Fruit fly (Drosophila melanogaster) whole organism, embryonic: Measurements from ENCODE around the gene lwr.

Experiments used
- Atf-2 ChIP-seq: fragments of 200-800 bp; sonication (Bioruptor generic); optimal IDR thresholded peaks from 2 replicates; lab custom pipeline; 2016; ENCODE audit warnings: missing biosample characterization, missing genetic modification characterization
- Bdp1 ChIP-seq: fragments of 200-800 bp; sonication (Bioruptor generic); optimal IDR thresholded peaks from 3 replicates; lab custom pipeline; 2016; ENCODE audit warnings: missing biosample characterization, missing genetic modification characterization
- BtbVII ChIP-seq: fragments of 200-800 bp; sonication (Bioruptor generic); optimal IDR thresholded peaks from 3 replicates; lab custom pipeline; 2017; ENCODE audit warnings: missing biosample characterization, mild to moderate bottlenecking, missing genetic modification characterization
- CG10274 ChIP-seq: fragments of 200-800 bp; sonication (Bioruptor generic); optimal IDR thresholded peaks from 3 replicates; lab custom pipeline; 2017; ENCODE audit warnings: missing biosample characterization, mild to moderate bottlenecking, missing genetic modification characterization
- CG12744 ChIP-seq: fragments of 200-800 bp; sonication (Bioruptor generic); optimal IDR thresholded peaks from 2 replicates; lab custom pipeline; 2016; ENCODE audit warnings: missing biosample characterization, missing genetic modification characterization
- CG12942 ChIP-seq: fragments of 200-800 bp; sonication (Bioruptor generic); optimal IDR thresholded peaks from 3 replicates; lab custom pipeline; 2016; ENCODE audit warnings: missing biosample characterization, missing genetic modification characterization
- CG14014 ChIP-seq: fragments of 200-800 bp; sonication (Bioruptor generic); IDR thresholded peaks from 2 replicates; pipeline ENCODE4 v1.3.6; 2022; ENCODE audit warnings: missing biosample characterization, missing genetic modification characterization
- CG1603 ChIP-seq: fragments of 200-800 bp; sonication (Bioruptor generic); optimal IDR thresholded peaks from 2 replicates; lab custom pipeline; 2019; ENCODE audit warnings: missing biosample characterization, mild to moderate bottlenecking, missing genetic modification characterization, moderate library complexity
- CG17829 ChIP-seq: fragments of 200-800 bp; optimal IDR thresholded peaks from 2 replicates; lab custom pipeline; 2019; ENCODE audit warnings: missing biosample characterization, mild to moderate bottlenecking, missing genetic modification characterization, moderate library complexity
- CG17912 ChIP-seq: fragments of 200-800 bp; sonication (Bioruptor generic); optimal IDR thresholded peaks from 2 replicates; lab custom pipeline; 2018; ENCODE audit warnings: missing biosample characterization, mild to moderate bottlenecking, missing genetic modification characterization
- CG2129 ChIP-seq: fragments of 200-800 bp; sonication (Bioruptor generic); IDR thresholded peaks from 2 replicates; pipeline ENCODE4 v1.3.6; 2022; ENCODE audit warnings: missing biosample characterization, missing genetic modification characterization; ENCODE audit not compliant: partially characterized antibody
- CG2199 ChIP-seq: fragments of 200-800 bp; sonication (Bioruptor generic); IDR thresholded peaks from 3 replicates; pipeline ENCODE4 v1.3.6; 2022; ENCODE audit warnings: missing biosample characterization, missing genetic modification characterization
- CG2875 ChIP-seq: fragments of 200-800 bp; sonication (Bioruptor generic); optimal IDR thresholded peaks from 2 replicates; lab custom pipeline; 2017; ENCODE audit warnings: missing biosample characterization, mild to moderate bottlenecking, missing genetic modification characterization, missing genetic modification reagents
- CG30431 ChIP-seq: fragments of 200-800 bp; sonication (Bioruptor generic); optimal IDR thresholded peaks from 2 replicates; lab custom pipeline; 2017; ENCODE audit warnings: missing biosample characterization, missing genetic modification characterization
- CG31388 ChIP-seq: fragments of 200-800 bp; sonication (Bioruptor generic); optimal IDR thresholded peaks from 2 replicates; lab custom pipeline; 2016; ENCODE audit warnings: missing biosample characterization, missing genetic modification characterization
- CG32532 ChIP-seq: fragments of 200-800 bp; sonication (Bioruptor generic); IDR thresholded peaks from 2 replicates; pipeline ENCODE4 v1.3.6; 2022; ENCODE audit warnings: missing biosample characterization, missing genetic modification characterization
- CG4617 ChIP-seq: fragments of 200-800 bp; sonication (Bioruptor generic); optimal IDR thresholded peaks from 3 replicates; lab custom pipeline; 2016; ENCODE audit warnings: missing biosample characterization, missing genetic modification characterization, borderline replicate concordance
- CG4854 ChIP-seq: fragments of 200-800 bp; sonication (Bioruptor generic); optimal IDR thresholded peaks from 2 replicates; lab custom pipeline; 2016; ENCODE audit warnings: missing biosample characterization, missing genetic modification characterization, inconsistent platforms
- CG6175 ChIP-seq: fragments of 200-800 bp; sonication (Bioruptor generic); IDR thresholded peaks from 3 replicates; pipeline ENCODE4 v1.3.6; 2022; ENCODE audit warnings: missing biosample characterization, missing genetic modification characterization
- CG6272 ChIP-seq: fragments of 200-800 bp; sonication (Bioruptor generic); IDR thresholded peaks from 2 replicates; pipeline ENCODE4 v1.3.6; 2022; ENCODE audit warnings: missing biosample characterization, missing genetic modification characterization
- CG8478 ChIP-seq: fragments of >200 bp; optimal IDR thresholded peaks from 2 replicates; lab custom pipeline; 2018
- Chrac-16 ChIP-seq: fragments of 200-800 bp; sonication (Bioruptor generic); optimal IDR thresholded peaks from 3 replicates; lab custom pipeline; 2016; ENCODE audit warnings: missing biosample characterization, missing genetic modification characterization
- D19B ChIP-seq: fragments of 200-800 bp; sonication (Bioruptor generic); optimal IDR thresholded peaks from 2 replicates; lab custom pipeline; 2017; ENCODE audit warnings: missing biosample characterization, mild to moderate bottlenecking, missing genetic modification characterization
- HLH3B ChIP-seq: fragments of 200-800 bp; sonication (Bioruptor generic); IDR thresholded peaks from 2 replicates; pipeline ENCODE4 v1.3.6; 2022; ENCODE audit warnings: missing biosample characterization, missing genetic modification characterization
- Hand ChIP-seq: fragments of 200-800 bp; sonication (Bioruptor generic); optimal IDR thresholded peaks from 2 replicates; lab custom pipeline; 2017; ENCODE audit warnings: mild to moderate bottlenecking, missing biosample characterization, missing genetic modification reagents, missing genetic modification characterization
- Jarid2 ChIP-seq: fragments of 200-800 bp; sonication (Bioruptor generic); optimal IDR thresholded peaks from 3 replicates; lab custom pipeline; 2017; ENCODE audit warnings: mild to moderate bottlenecking, missing biosample characterization, missing genetic modification reagents, missing genetic modification characterization
- Lhr ChIP-seq: fragments of 200-800 bp; sonication (Bioruptor generic); optimal IDR thresholded peaks from 3 replicates; lab custom pipeline; 2017; ENCODE audit warnings: mild to moderate bottlenecking, missing biosample characterization, missing genetic modification reagents, missing genetic modification characterization
- Mad ChIP-seq: fragments of 200-800 bp; sonication (Bioruptor generic); optimal IDR thresholded peaks from 2 replicates; lab custom pipeline; 2016; ENCODE audit warnings: missing biosample characterization, missing genetic modification characterization
- NFAT ChIP-seq: fragments of 200-800 bp; sonication (Bioruptor generic); IDR thresholded peaks from 2 replicates; pipeline ENCODE4 v1.3.6; 2022; ENCODE audit warnings: missing biosample characterization, missing genetic modification characterization
- Oaz ChIP-seq: fragments of 200-800 bp; sonication (Bioruptor generic); IDR thresholded peaks from 2 replicates; pipeline ENCODE4 v1.3.6; 2022; ENCODE audit warnings: missing biosample characterization, missing genetic modification characterization
- Tbp ChIP-seq: fragments of >200 bp; optimal IDR thresholded peaks from 2 replicates; lab custom pipeline; 2018; ENCODE audit warnings: missing biosample characterization, missing genetic modification characterization
- abd-A ChIP-seq: fragments of 200-800 bp; sonication (Bioruptor generic); optimal IDR thresholded peaks from 3 replicates; lab custom pipeline; 2019; ENCODE audit warnings: missing biosample characterization, mild to moderate bottlenecking, missing genetic modification characterization, moderate library complexity
- bab2 ChIP-seq: fragments of 200-800 bp; sonication (Bioruptor generic); optimal IDR thresholded peaks from 2 replicates; lab custom pipeline; 2016; ENCODE audit warnings: missing biosample characterization, missing genetic modification characterization
- bcd ChIP-seq: fragments of 200-800 bp; sonication (Bioruptor generic); optimal IDR thresholded peaks from 2 replicates; lab custom pipeline; 2017; ENCODE audit warnings: missing biosample characterization, mild to moderate bottlenecking, missing genetic modification characterization
- br ChIP-seq: fragments of >200 bp; optimal IDR thresholded peaks from 2 replicates; lab custom pipeline; 2017
- btn ChIP-seq: fragments of 200-800 bp; sonication (Bioruptor generic); optimal IDR thresholded peaks from 2 replicates; lab custom pipeline; 2016; ENCODE audit warnings: missing biosample characterization, missing genetic modification characterization
- caup ChIP-seq: fragments of 200-800 bp; sonication (Bioruptor generic); optimal IDR thresholded peaks from 3 replicates; lab custom pipeline; 2017; ENCODE audit warnings: missing biosample characterization, mild to moderate bottlenecking, missing genetic modification characterization, moderate library complexity; ENCODE audit not compliant: severe bottlenecking
- cg ChIP-seq: fragments of 200-800 bp; sonication (Bioruptor generic); optimal IDR thresholded peaks from 3 replicates; lab custom pipeline; 2019; ENCODE audit warnings: missing biosample characterization, mild to moderate bottlenecking, missing genetic modification characterization, moderate library complexity
- crp ChIP-seq, 2 experiments: fragments of 200-800 bp; sonication (Bioruptor generic); optimal IDR thresholded peaks; 2 replicates in 1 of 2; 3 replicates in 1 of 2; lab custom pipeline; 2017; ENCODE audit warnings: missing biosample characterization in 2 of 2, missing genetic modification characterization in 2 of 2, mild to moderate bottlenecking in 1 of 2, moderate library complexity in 1 of 2
- da ChIP-seq: fragments of 200-800 bp; sonication (Bioruptor generic); optimal IDR thresholded peaks from 2 replicates; lab custom pipeline; 2016; ENCODE audit warnings: missing biosample characterization, missing genetic modification characterization
- gsb ChIP-seq: fragments of 200-800 bp; sonication (Bioruptor generic); IDR thresholded peaks from 2 replicates; pipeline ENCODE4 v1.3.6; 2022; ENCODE audit warnings: missing biosample characterization, missing genetic modification characterization
- inv ChIP-seq: fragments of 200-800 bp; sonication (Bioruptor generic); IDR thresholded peaks from 2 replicates; pipeline ENCODE4 v1.3.6; 2022; ENCODE audit warnings: missing biosample characterization, missing genetic modification characterization; ENCODE audit not compliant: partially characterized antibody
- nerfin-1 ChIP-seq: fragments of 200-800 bp; sonication (Bioruptor generic); optimal IDR thresholded peaks from 3 replicates; lab custom pipeline; 2019; ENCODE audit warnings: missing biosample characterization, mild to moderate bottlenecking, missing genetic modification characterization, moderate library complexity
- phol ChIP-seq: fragments of 200-800 bp; sonication (Bioruptor generic); optimal IDR thresholded peaks from 3 replicates; lab custom pipeline; 2018; ENCODE audit warnings: missing biosample characterization, mild to moderate bottlenecking, missing genetic modification characterization, moderate library complexity
- sisA ChIP-seq: fragments of 200-800 bp; sonication (Bioruptor generic); IDR thresholded peaks from 2 replicates; pipeline ENCODE4 v1.3.6; 2022; ENCODE audit warnings: missing biosample characterization, missing genetic modification characterization
- tap ChIP-seq: fragments of 200-800 bp; optimal IDR thresholded peaks from 3 replicates; lab custom pipeline; 2019; ENCODE audit warnings: missing biosample characterization, mild to moderate bottlenecking, missing genetic modification characterization, moderate library complexity
- tgo ChIP-seq: fragments of 200-800 bp; sonication (Bioruptor generic); IDR thresholded peaks from 3 replicates; pipeline ENCODE4 v1.3.6; 2022; ENCODE audit warnings: missing biosample characterization, missing genetic modification characterization
- toy ChIP-seq: fragments of 200-800 bp; sonication (Bioruptor generic); IDR thresholded peaks from 2 replicates; pipeline ENCODE4 v1.3.6; 2022; ENCODE audit warnings: missing biosample characterization, missing genetic modification characterization
- trh ChIP-seq: fragments of 200-800 bp; sonication (Bioruptor generic); optimal IDR thresholded peaks from 2 replicates; lab custom pipeline; 2016; ENCODE audit warnings: missing biosample characterization, missing genetic modification characterization
- ttk ChIP-seq: fragments of 200-800 bp; sonication (Bioruptor generic); IDR thresholded peaks from 2 replicates; pipeline ENCODE4 v2.1.2; 2022; ENCODE audit warnings: missing biosample characterization, missing genetic modification characterization
- vnd ChIP-seq: fragments of 200-800 bp; sonication (Bioruptor generic); IDR thresholded peaks from 3 replicates; pipeline ENCODE4 v1.3.6; 2022; ENCODE audit warnings: missing biosample characterization, missing genetic modification characterization; ENCODE audit not compliant: partially characterized antibody

lwr gene

DNA sequence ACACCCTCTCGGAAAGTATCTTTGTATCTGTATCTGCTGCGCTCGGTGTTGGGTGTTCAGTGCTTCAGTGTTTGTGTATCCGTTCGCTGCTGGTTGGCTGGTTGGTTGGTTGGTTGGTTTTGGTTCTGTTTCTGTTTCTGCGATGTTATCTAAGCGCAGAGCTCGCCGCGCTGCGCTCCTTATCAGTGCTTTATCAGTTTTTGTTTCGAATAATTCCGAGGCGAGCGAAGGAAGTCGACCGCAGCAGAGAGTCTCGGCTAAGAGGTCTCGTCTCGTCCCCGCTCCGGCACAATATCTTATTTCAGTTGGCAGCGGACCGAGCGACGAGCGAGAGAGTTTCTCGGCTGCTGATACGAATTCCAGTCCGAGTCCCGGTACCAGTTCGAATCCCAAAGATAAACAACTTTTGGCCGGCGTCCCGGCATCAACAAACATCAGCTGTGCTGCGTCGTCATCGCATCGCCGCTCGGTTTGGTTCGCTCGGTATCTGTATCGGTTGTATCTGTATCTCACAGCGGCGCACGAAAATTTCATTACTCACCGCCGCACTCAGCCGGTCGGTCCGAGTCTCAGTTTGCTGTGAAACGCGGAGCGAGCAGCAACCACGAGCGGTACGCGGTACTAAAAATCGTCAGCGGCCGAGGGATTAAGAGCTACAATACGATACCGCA, 19.1 kb downstream of the lwr start (continued):
- TF ChIP-seq CG12744, result peak; percentile 8
- TF ChIP-seq bcd (GFP tag; lab: Kevin White, UChicago), result peak; percentile 77
- peak; percentile 70 for TF ChIP-seq abd-A
- no peak for TF ChIP-seq BtbVII (GFP tag; lab: Kevin White, UChicago)
- TF ChIP-seq Bdp1, result no peak
- TF ChIP-seq btn, result peak; percentile 43
- TF ChIP-seq CG2875, result no peak
- TF ChIP-seq da, result peak; percentile 13
- TF ChIP-seq CG12942 (GFP tag; lab: Kevin White, UChicago), result no peak
- TF ChIP-seq CG2199 (GFP tag; lab: Robert Waterston, UW), result peak; percentile 96
- peak; percentile 19 for TF ChIP-seq Hand (GFP tag; lab: Kevin White, UChicago)
- no peak for TF ChIP-seq CG8478
- peak; percentile 79 for TF ChIP-seq CG17829 (tag; lab: Kevin White, UChicago)
- TF ChIP-seq CG6175 (GFP tag; lab: Robert Waterston, UW), result no peak
- no peak for TF ChIP-seq toy (GFP tag; lab: Robert Waterston, UW)
- no peak for TF ChIP-seq Oaz (GFP tag; lab: Robert Waterston, UW)
- TF ChIP-seq bab2 (GFP tag; lab: Kevin White, UChicago), result peak; percentile 0
- TF ChIP-seq Mad (GFP tag; lab: Kevin White, UChicago), result no peak
- TF ChIP-seq D19B (GFP tag; lab: Kevin White, UChicago), result peak; percentile 49
- no peak for TF ChIP-seq tgo
- no peak for TF ChIP-seq br (lab: Kevin White, UChicago)
- no peak for TF ChIP-seq NFAT
- TF ChIP-seq CG6272 (GFP tag; lab: Robert Waterston, UW), result no peak
- TF ChIP-seq inv (GFP tag; lab: Robert Waterston, UW), result no peak; the same call in 1 of the 2 replicates
- TF ChIP-seq CG10274 (GFP tag; lab: Kevin White, UChicago), result no peak
- no peak for TF ChIP-seq sisA (GFP tag; lab: Robert Waterston, UW)
- peak; percentile 45 for TF ChIP-seq CG1603 (tag; lab: Kevin White, UChicago)
- TF ChIP-seq CG31388 (GFP tag; lab: Kevin White, UChicago), result no peak
- no peak for TF ChIP-seq Tbp (GFP tag; lab: Kevin White, UChicago)
- TF ChIP-seq CG14014 (GFP tag; lab: Robert Waterston, UW), result no peak; the same call in 1 of the 2 replicates
- no peak for TF ChIP-seq CG30431 (GFP tag; lab: Kevin White, UChicago)
- no peak for TF ChIP-seq gsb
- no peak for TF ChIP-seq CG4617
- no peak for TF ChIP-seq trh (GFP tag; lab: Kevin White, UChicago)
- TF ChIP-seq CG4854 (GFP tag; lab: Kevin White, UChicago), result no peak
- peak; percentile 26 for TF ChIP-seq Atf-2 (GFP tag; lab: Kevin White, UChicago)
- peak; percentile 16 to 81 for TF ChIP-seq crp (GFP tag; optimal IDR thresholded peaks at IDR 0.05; lab: Kevin White, UChicago)
- peak; percentile 77 for TF ChIP-seq nerfin-1 (tag; lab: Kevin White, UChicago)
- no peak for TF ChIP-seq vnd (GFP tag; lab: Robert Waterston, UW)
- TF ChIP-seq cg (GFP tag; lab: Kevin White, UChicago), result peak; percentile 88
- no peak for TF ChIP-seq phol
- peak; percentile 33; the same call in 1 of the 2 replicates for TF ChIP-seq CG2129 (GFP tag; lab: Robert Waterston, UW)
- peak; percentile 28 for TF ChIP-seq CG17912 (GFP tag; lab: Kevin White, UChicago)
- TF ChIP-seq caup (GFP tag; lab: Kevin White, UChicago), result peak; percentile 22
- no peak for TF ChIP-seq HLH3B (GFP tag; lab: Robert Waterston, UW)
- TF ChIP-seq Jarid2 (GFP tag; lab: Kevin White, UChicago), result peak; percentile 98
- TF ChIP-seq CG32532 (GFP tag; lab: Robert Waterston, UW), result 0 out of 2 replicates have a peak, but pooled peaks have one; percentile 41
- TF ChIP-seq ttk (GFP tag; lab: Robert Waterston, UW), result no peak
- TF ChIP-seq Chrac-16 (GFP tag; lab: Kevin White, UChicago), result no peak
- TF ChIP-seq Lhr (GFP tag; lab: Kevin White, UChicago), result no peak
- peak; percentile 1 for TF ChIP-seq tap (tag; lab: Kevin White, UChicago)
